Fruit fly (Drosophila melanogaster) whole organism, prepupa: ENCODE measurements around the gene Sid.

Source experiments
- Blimp-1 ChIP-seq: fragments of 200-800 bp; sonication (Bioruptor generic); optimal IDR thresholded peaks from 3 replicates; lab custom pipeline; 2017; ENCODE audit warnings: missing biosample characterization, missing genetic modification characterization, mild to moderate bottlenecking, moderate library complexity, missing genetic modification reagents
- CG10631 ChIP-seq: fragments of 200-800 bp; sonication (Bioruptor generic); optimal IDR thresholded peaks from 2 replicates; lab custom pipeline; 2016; ENCODE audit warnings: missing biosample characterization, missing genetic modification characterization
- CG11294 ChIP-seq: fragments of 200-800 bp; sonication (Bioruptor generic); IDR thresholded peaks from 2 replicates; pipeline ENCODE4 v1.3.6; 2022; ENCODE audit warnings: missing biosample characterization, missing genetic modification characterization
- CG11902 ChIP-seq: fragments of 200-800 bp; sonication (Bioruptor generic); optimal IDR thresholded peaks from 3 replicates; lab custom pipeline; 2016; ENCODE audit warnings: missing biosample characterization, missing genetic modification characterization
- CG15336 ChIP-seq: fragments of 200-800 bp; sonication (Bioruptor generic); IDR thresholded peaks from 2 replicates; pipeline ENCODE4 v1.3.6; 2022; ENCODE audit warnings: missing biosample characterization, missing genetic modification characterization
- CG34406 ChIP-seq: fragments of 200-800 bp; sonication (Bioruptor generic); optimal IDR thresholded peaks from 3 replicates; lab custom pipeline; 2016; ENCODE audit warnings: missing biosample characterization, missing genetic modification characterization
- CG3919 ChIP-seq: fragments of 200-800 bp; sonication (Bioruptor generic); optimal IDR thresholded peaks from 3 replicates; lab custom pipeline; 2016; ENCODE audit warnings: missing biosample characterization, missing genetic modification characterization
- CG6276 ChIP-seq: fragments of 200-800 bp; sonication (Bioruptor generic); optimal IDR thresholded peaks from 2 replicates; lab custom pipeline; 2017; ENCODE audit warnings: missing biosample characterization, mild to moderate bottlenecking, missing genetic modification characterization
- CG6792 ChIP-seq: fragments of 200-800 bp; sonication (Bioruptor generic); optimal IDR thresholded peaks from 3 replicates; lab custom pipeline; 2016; ENCODE audit warnings: missing biosample characterization, missing genetic modification characterization
- CG6808 ChIP-seq: fragments of 200-800 bp; sonication (Bioruptor generic); optimal IDR thresholded peaks from 3 replicates; lab custom pipeline; 2017; ENCODE audit warnings: missing biosample characterization, missing genetic modification characterization, mild to moderate bottlenecking, moderate library complexity, missing genetic modification reagents
- CG6854 ChIP-seq: fragments of 200-800 bp; sonication (Bioruptor generic); optimal IDR thresholded peaks from 2 replicates; lab custom pipeline; 2017; ENCODE audit warnings: missing biosample characterization, mild to moderate bottlenecking, missing genetic modification characterization
- CG7368 ChIP-seq: fragments of 200-800 bp; sonication (Bioruptor generic); optimal IDR thresholded peaks from 3 replicates; lab custom pipeline; 2016; ENCODE audit warnings: missing biosample characterization, missing genetic modification characterization
- CG8319 ChIP-seq: fragments of 200-800 bp; sonication (Bioruptor generic); optimal IDR thresholded peaks from 3 replicates; lab custom pipeline; 2016; ENCODE audit warnings: missing biosample characterization, missing genetic modification characterization
- CG9139 ChIP-seq: fragments of 200-800 bp; sonication (Bioruptor generic); optimal IDR thresholded peaks from 3 replicates; lab custom pipeline; 2017; ENCODE audit warnings: missing biosample characterization, mild to moderate bottlenecking, missing genetic modification characterization
- Eip78C ChIP-seq: fragments of 200-800 bp; sonication (Bioruptor generic); peaks from one replicate; lab custom pipeline; 2016; ENCODE audit warnings: missing biosample characterization, missing genetic modification characterization
- Eip93F ChIP-seq: fragments of 200-800 bp; sonication (Bioruptor generic); optimal IDR thresholded peaks from 2 replicates; lab custom pipeline; 2016; ENCODE audit warnings: missing biosample characterization, mild to moderate bottlenecking, missing genetic modification characterization
- Ets21C ChIP-seq: fragments of 200-800 bp; sonication (Bioruptor generic); optimal IDR thresholded peaks from 3 replicates; lab custom pipeline; 2016; ENCODE audit warnings: missing biosample characterization, missing genetic modification characterization
- Ets96B ChIP-seq: fragments of 200-800 bp; optimal IDR thresholded peaks from 2 replicates; lab custom pipeline; 2019; ENCODE audit warnings: missing biosample characterization, mild to moderate bottlenecking, missing genetic modification characterization, moderate library complexity
- Gug ChIP-seq: fragments of 200-800 bp; sonication (Bioruptor generic); IDR thresholded peaks from 2 replicates; pipeline ENCODE4 v1.3.6; 2022; ENCODE audit warnings: missing biosample characterization, missing genetic modification characterization
- Hr38 ChIP-seq: sonication (Bioruptor generic); optimal IDR thresholded peaks from 2 replicates; lab custom pipeline; 2016; ENCODE audit warnings: missing biosample characterization, missing genetic modification characterization
- Hr4 ChIP-seq: fragments of 200-800 bp; sonication (Bioruptor generic); optimal IDR thresholded peaks from 3 replicates; lab custom pipeline; 2016; ENCODE audit warnings: missing biosample characterization, missing genetic modification characterization
- Met ChIP-seq: fragments of 200-800 bp; sonication (Bioruptor generic); optimal IDR thresholded peaks from 3 replicates; lab custom pipeline; 2016; ENCODE audit warnings: missing biosample characterization, missing genetic modification characterization
- OdsH ChIP-seq: fragments of 200-800 bp; sonication (Bioruptor generic); optimal IDR thresholded peaks from 3 replicates; lab custom pipeline; 2016; ENCODE audit warnings: missing biosample characterization, missing genetic modification characterization
- Sox102F ChIP-seq: fragments of 200-800 bp; sonication (Bioruptor generic); optimal IDR thresholded peaks from 2 replicates; lab custom pipeline; 2016; ENCODE audit warnings: missing biosample characterization, mild to moderate bottlenecking, missing genetic modification characterization
- Sox15 ChIP-seq: fragments of 200-800 bp; sonication (Bioruptor generic); optimal IDR thresholded peaks from 3 replicates; lab custom pipeline; 2016; ENCODE audit warnings: missing biosample characterization, missing genetic modification characterization
- achi ChIP-seq: fragments of 200-800 bp; sonication (Bioruptor generic); optimal IDR thresholded peaks from 3 replicates; lab custom pipeline; 2016; ENCODE audit warnings: missing biosample characterization, missing genetic modification characterization
- cyc ChIP-seq: fragments of 200-800 bp; sonication (Bioruptor generic); optimal IDR thresholded peaks from 3 replicates; lab custom pipeline; 2016; ENCODE audit warnings: missing biosample characterization, missing genetic modification characterization
- dac ChIP-seq: fragments of 200-800 bp; sonication (Bioruptor generic); optimal IDR thresholded peaks from 2 replicates; lab custom pipeline; 2017; ENCODE audit warnings: missing biosample characterization, mild to moderate bottlenecking, missing genetic modification characterization
- eg ChIP-seq: fragments of 200-800 bp; sonication (Bioruptor generic); IDR thresholded peaks from 3 replicates; pipeline ENCODE4 v1.3.6; 2022; ENCODE audit warnings: missing biosample characterization, missing genetic modification characterization
- fkh ChIP-seq: fragments of 200-800 bp; sonication (Bioruptor generic); optimal IDR thresholded peaks from 3 replicates; lab custom pipeline; 2017; ENCODE audit warnings: missing biosample characterization, mild to moderate bottlenecking, missing genetic modification characterization, moderate library complexity
- pdm3 ChIP-seq: fragments of 200-800 bp; sonication (Bioruptor generic); optimal IDR thresholded peaks from 3 replicates; lab custom pipeline; 2016; ENCODE audit warnings: missing biosample characterization, missing genetic modification characterization
- salr ChIP-seq, 2 experiments: fragments of 200-800 bp; sonication (Bioruptor generic); optimal IDR thresholded peaks; 3 replicates each; lab custom pipeline; 2016 to 2018; ENCODE audit warnings: missing biosample characterization in 2 of 2, missing genetic modification characterization in 2 of 2, mild to moderate bottlenecking in 1 of 2
- ss ChIP-seq, 2 experiments: fragments of 200-800 bp; sonication (Bioruptor generic); optimal IDR thresholded peaks; 2 replicates in 1 of 2; 3 replicates in 1 of 2; lab custom pipeline; 2017 to 2018; ENCODE audit warnings: mild to moderate bottlenecking in 2 of 2, missing biosample characterization in 2 of 2, missing genetic modification characterization in 2 of 2, moderate library complexity in 1 of 2
- svp ChIP-seq: fragments of 200-800 bp; sonication (Bioruptor generic); peaks from one replicate; lab custom pipeline; 2016; ENCODE audit warnings: missing biosample characterization, missing genetic modification characterization
- topi ChIP-seq: fragments of 200-800 bp; sonication (Bioruptor generic); optimal IDR thresholded peaks from 3 replicates; lab custom pipeline; 2016; ENCODE audit warnings: missing biosample characterization, missing genetic modification characterization

The Sid gene

dm6 chr3R:28679583-28679982 is 9.1 kb downstream of the Sid start:
- TF ChIP-seq CG15336 (GFP tag; lab: Robert Waterston, UW): no peak
- no peak for TF ChIP-seq eg (GFP tag; lab: Robert Waterston, UW)
- TF ChIP-seq Sox15 (GFP tag; lab: Kevin White, UChicago): no peak
- no peak for TF ChIP-seq Sox102F
- no peak for TF ChIP-seq dac (GFP tag; lab: Kevin White, UChicago)
- TF ChIP-seq Hr4: no peak
- no peak for TF ChIP-seq CG11294
- TF ChIP-seq ss (GFP tag; optimal IDR thresholded peaks at IDR 0.05; lab: Kevin White, UChicago): peak in 1 of 2 experiments; percentile 62
- TF ChIP-seq CG34406 (GFP tag; lab: Kevin White, UChicago): no peak
- TF ChIP-seq topi (GFP tag; lab: Kevin White, UChicago): no peak
- no peak for TF ChIP-seq CG3919 (GFP tag; lab: Kevin White, UChicago)
- TF ChIP-seq svp (GFP tag; lab: Kevin White, UChicago): no peak
- peak; percentile 34 for TF ChIP-seq Eip78C (GFP tag; lab: Kevin White, UChicago)
- TF ChIP-seq CG6808 (GFP tag; lab: Kevin White, UChicago): no peak
- TF ChIP-seq Blimp-1 (GFP tag; lab: Kevin White, UChicago): peak; percentile 88
- no peak for TF ChIP-seq salr (GFP tag; optimal IDR thresholded peaks at IDR 0.05; lab: Kevin White, UChicago)
- peak; percentile 14 for TF ChIP-seq CG6854 (GFP tag; lab: Kevin White, UChicago)

DNA sequence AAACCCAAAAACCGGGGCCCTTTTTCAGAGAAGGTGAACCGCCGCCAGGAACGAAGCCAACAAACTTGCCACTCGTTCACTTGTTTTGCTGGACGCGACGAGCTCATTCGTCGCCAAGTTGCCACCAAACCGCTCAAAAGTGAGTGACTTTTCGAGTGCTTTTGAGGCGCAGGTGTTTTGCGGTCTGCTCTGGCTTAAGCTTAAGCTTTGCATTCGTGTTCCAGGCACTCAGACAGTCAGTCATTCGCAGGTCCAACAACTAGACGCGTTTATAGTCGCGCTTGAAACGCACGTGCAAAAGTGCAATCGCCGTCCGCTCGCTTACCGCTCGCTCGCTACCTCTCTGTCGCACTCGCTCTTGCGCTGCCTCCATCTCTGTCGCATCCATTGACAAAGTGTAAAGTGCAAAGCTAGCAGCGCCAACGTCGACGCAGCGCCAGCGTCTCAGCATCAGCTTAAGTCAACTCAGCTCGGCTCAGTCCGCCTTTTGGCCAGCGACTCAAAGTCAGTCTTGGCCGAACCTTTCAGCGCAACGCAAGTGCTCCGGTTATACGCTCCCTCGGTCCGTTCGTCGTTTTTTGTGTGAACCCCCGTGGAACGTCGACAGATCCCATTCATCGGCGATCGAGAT is 11.4 kb downstream of the Sid start:
- TF ChIP-seq CG6276 (no peak), CG11902 (no peak), Eip78C (GFP tag; lab: Kevin White, UChicago) (peak; percentile 57), pdm3 (GFP tag; lab: Kevin White, UChicago) (no peak), Met (GFP tag; lab: Kevin White, UChicago) (no peak), Eip93F (no peak), salr (GFP tag; optimal IDR thresholded peaks at IDR 0.05; lab: Kevin White, UChicago) (no peak), eg (GFP tag; lab: Robert Waterston, UW) (peak; percentile 26; the same call in 1 of the 3 replicates), Gug (GFP tag; lab: Robert Waterston, UW) (no peak), ss (GFP tag; optimal IDR thresholded peaks at IDR 0.05; lab: Kevin White, UChicago) (peak in 1 of 2 experiments; percentile 12), CG9139 (GFP tag; lab: Kevin White, UChicago) (no peak), CG8319 (GFP tag; lab: Kevin White, UChicago) (no peak), achi (GFP tag; lab: Kevin White, UChicago) (no peak), CG6792 (no peak), CG7368 (GFP tag; lab: Kevin White, UChicago) (no peak), CG6854 (GFP tag; lab: Kevin White, UChicago) (no peak), cyc (GFP tag; lab: Kevin White, UChicago) (no peak)

- TF ChIP-seq eg (GFP tag; lab: Robert Waterston, UW): no peak
- TF ChIP-seq dac (GFP tag; lab: Kevin White, UChicago): no peak
- TF ChIP-seq CG6854 (GFP tag; lab: Kevin White, UChicago): no peak
- no peak for TF ChIP-seq OdsH
- TF ChIP-seq Ets96B: no peak
- no peak for TF ChIP-seq cyc (GFP tag; lab: Kevin White, UChicago)
- TF ChIP-seq CG10631 (GFP tag; lab: Kevin White, UChicago): no peak
- no peak for TF ChIP-seq Ets21C (GFP tag; lab: Kevin White, UChicago)
- no peak for TF ChIP-seq Sox102F
- TF ChIP-seq CG6808 (GFP tag; lab: Kevin White, UChicago): no peak
- no peak for TF ChIP-seq Sox15 (GFP tag; lab: Kevin White, UChicago)
- TF ChIP-seq pdm3 (GFP tag; lab: Kevin White, UChicago): no peak
- TF ChIP-seq, all 60 proteins: peak for 0
These were observed 15.1 kb downstream of the Sid start for dm6 chr3R:28685558-28685957.

DNA sequence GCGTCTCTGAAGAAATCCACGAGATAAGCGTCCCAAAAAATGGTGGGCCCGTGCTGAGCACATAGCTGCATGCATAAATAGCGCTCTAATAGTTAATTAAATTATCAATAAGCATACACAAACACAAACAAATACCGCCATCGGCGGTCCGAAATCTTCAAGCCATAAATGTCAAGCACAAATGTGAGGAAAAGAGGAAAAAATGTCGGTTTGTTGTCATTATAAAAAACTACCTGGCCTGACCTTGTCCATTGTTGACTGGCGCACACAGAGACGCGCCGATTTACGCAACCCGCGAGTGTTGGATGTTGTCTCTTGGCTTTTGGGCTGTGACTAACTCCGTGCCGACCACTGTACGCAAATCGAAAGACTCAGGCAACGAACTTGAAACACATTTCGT is 17.5 kb downstream of the Sid start:
- TF ChIP-seq Hr38 (GFP tag; lab: Kevin White, UChicago) (no peak), fkh (GFP tag; lab: Kevin White, UChicago) (peak; percentile 12)
